Worm (Caenorhabditis elegans): ENCODE results near the gene mat-2.

DNA sequence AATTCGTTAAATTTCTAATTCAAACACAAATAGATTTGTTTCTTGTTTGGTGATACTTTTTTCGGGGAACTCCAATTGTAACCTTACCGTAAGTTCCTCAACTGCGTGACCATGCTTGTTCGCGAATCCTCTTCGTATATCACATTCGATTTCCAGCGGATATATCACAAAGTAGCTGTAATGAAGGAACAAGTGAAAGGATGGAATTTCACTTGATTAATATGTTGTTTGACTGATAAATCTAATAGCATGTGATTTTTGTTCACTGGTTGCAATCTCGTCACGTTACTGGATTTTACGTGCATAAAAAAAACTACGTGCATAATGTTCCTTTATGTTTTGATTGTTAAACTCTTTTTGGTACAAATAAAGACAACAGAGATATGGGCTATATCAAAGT is 49.2 kb downstream of the mat-2 start:
- TF ChIP-seq tab-1 (GFP tag; IDR thresholded peaks at IDR 0.05) (no peak), flt-1 (GFP tag; IDR thresholded peaks at IDR 0.05) (no peak), ref-1 (GFP tag; conservative IDR thresholded peaks at IDR 0.05) (no peak), ztf-29 (GFP tag; IDR thresholded peaks at IDR 0.05) (no peak), cog-1 (tag; optimal IDR thresholded peaks at IDR 0.05) (no peak), T22C8.4 (GFP tag; IDR thresholded peaks at IDR 0.05) (no peak), med-1 (GFP tag; optimal IDR thresholded peaks at IDR 0.05; ENCODE audit: insufficient read depth) (no peak), klf-2 (GFP tag; conservative IDR thresholded peaks at IDR 0.05) (no peak), ztf-23 (GFP tag; IDR thresholded peaks at IDR 0.05) (no peak)

Measured in whole organism, midembryonic.